Worm (Caenorhabditis elegans) whole organism, young adult: ENCODE measurements around the gene ephx-1.

Source experiments
- B0019.2 ChIP-seq: fragments of 200-800 bp; sonication (Bioruptor generic); conservative IDR thresholded peaks from 2 replicates; pipeline ENCODE4 v1.3.6; 2022; ENCODE audit warnings: missing genetic modification reagents, missing genetic modification characterization, missing compliant biosample characterization
- B0035.1 ChIP-seq: sonication (generic microtip); optimal IDR thresholded peaks from 2 replicates; lab custom pipeline; 2016; ENCODE audit warnings: missing genetic modification characterization, mild to moderate bottlenecking, missing compliant biosample characterization, missing genotype, missing genetic modification reagents
- C06A6.2 ChIP-seq: fragments of 200-800 bp; sonication (Bioruptor generic); conservative IDR thresholded peaks from 2 replicates; pipeline ENCODE4 v1.3.6; 2022; ENCODE audit warnings: missing genetic modification characterization, missing compliant biosample characterization
- F37B4.10 ChIP-seq: fragments of 200-800 bp; sonication (Bioruptor generic); IDR thresholded peaks from 2 replicates; pipeline ENCODE4 v1.3.6; 2022; ENCODE audit warnings: missing genetic modification characterization, missing compliant biosample characterization
- F39B2.1 ChIP-seq: fragments of 200-800 bp; sonication (Bioruptor generic); IDR thresholded peaks from 2 replicates; pipeline ENCODE4 v1.3.6; 2022; ENCODE audit warnings: missing genetic modification reagents, missing genetic modification characterization, missing compliant biosample characterization
- F55B11.4 ChIP-seq: sonication (generic microtip); optimal IDR thresholded peaks from 2 replicates; lab custom pipeline; 2016; ENCODE audit warnings: missing compliant biosample characterization, missing genetic modification characterization, borderline replicate concordance; ENCODE audit not compliant: insufficient read depth
- T07F8.4 ChIP-seq: sonication (generic microtip); optimal IDR thresholded peaks from 2 replicates; lab custom pipeline; 2016; ENCODE audit warnings: mild to moderate bottlenecking, missing genetic modification characterization, moderate library complexity, missing compliant biosample characterization
- Y53G8AR.9 ChIP-seq: fragments of 200-800 bp; sonication (Bioruptor generic); conservative IDR thresholded peaks from 2 replicates; pipeline ENCODE4 v1.3.6; 2022; ENCODE audit warnings: missing genetic modification reagents, missing genetic modification characterization, missing compliant biosample characterization
- Y79H2A.3 ChIP-seq: fragments of 200-800 bp; sonication (Bioruptor generic); conservative IDR thresholded peaks from 2 replicates; pipeline ENCODE4 v1.3.6; 2022; ENCODE audit warnings: missing genetic modification reagents, missing genetic modification characterization, missing compliant biosample characterization
- akir-1 ChIP-seq: fragments of 200-800 bp; sonication (Bioruptor generic); optimal IDR thresholded peaks from 2 replicates; lab custom pipeline; 2018; ENCODE audit warnings: mild to moderate bottlenecking, missing genetic modification characterization, moderate library complexity, missing compliant biosample characterization
- atf-7 ChIP-seq: sonication (generic microtip); optimal IDR thresholded peaks from 2 replicates; lab custom pipeline; 2017; ENCODE audit warnings: mild to moderate bottlenecking, missing genetic modification characterization, missing compliant biosample characterization
- attf-3 ChIP-seq: fragments of 200-800 bp; sonication (Bioruptor generic); conservative IDR thresholded peaks from 2 replicates; pipeline ENCODE4 v1.3.6; 2022; ENCODE audit warnings: missing genetic modification reagents, missing genetic modification characterization, missing compliant biosample characterization
- cebp-1 ChIP-seq, 2 experiments: fragments of 200-800 bp in 1 of 2; sonication (Bioruptor generic) in 1 of 2; sonication (generic microtip) in 1 of 2; IDR thresholded peaks in 1 of 2; optimal IDR thresholded peaks in 1 of 2; 2 replicates each; pipeline versions ENCODE4 v1.3.6 to Lab custom; 2017 to 2022; ENCODE audit warnings: missing compliant biosample characterization in 2 of 2, missing genetic modification characterization in 2 of 2, mild to moderate bottlenecking in 1 of 2, missing genetic modification reagents in 1 of 2, moderate library complexity in 1 of 2
- ceh-79 ChIP-seq: sonication (generic microtip); optimal IDR thresholded peaks from 2 replicates; lab custom pipeline; 2017; ENCODE audit warnings: mild to moderate bottlenecking, missing genetic modification characterization, missing compliant biosample characterization
- dpl-1 ChIP-seq: fragments of 150-350 bp; optimal IDR thresholded peaks from 2 replicates; lab custom pipeline; 2014; ENCODE audit warnings: missing biosample characterization, missing genetic modification reagents, missing genetic modification characterization
- efl-1 ChIP-seq: fragments of 150-350 bp; optimal IDR thresholded peaks from 2 replicates; lab custom pipeline; 2014; ENCODE audit warnings: missing biosample characterization, missing genetic modification reagents, missing genetic modification characterization
- egrh-3 ChIP-seq: fragments of 200-800 bp; sonication (Bioruptor generic); IDR thresholded peaks from 2 replicates; pipeline ENCODE4 v1.3.6; 2022; ENCODE audit warnings: missing genetic modification reagents, missing genetic modification characterization, missing compliant biosample characterization
- ets-4 ChIP-seq: fragments of 200-800 bp; sonication (Bioruptor generic); optimal IDR thresholded peaks from 2 replicates; lab custom pipeline; 2018; ENCODE audit warnings: mild to moderate bottlenecking, missing genetic modification characterization, missing compliant biosample characterization
- hlh-12 ChIP-seq: sonication (generic microtip); optimal IDR thresholded peaks from 2 replicates; lab custom pipeline; 2016; ENCODE audit warnings: missing genetic modification characterization, missing compliant biosample characterization
- hmg-20 ChIP-seq: fragments of 200-800 bp; sonication (Bioruptor generic); IDR thresholded peaks from 2 replicates; pipeline ENCODE4 v1.3.6; 2022; ENCODE audit warnings: missing genetic modification reagents, missing genetic modification characterization, missing compliant biosample characterization
- let-607 ChIP-seq, 2 experiments: fragments of 200-800 bp in 1 of 2; sonication (Bioruptor generic) in 1 of 2; sonication (generic microtip) in 1 of 2; optimal IDR thresholded peaks; 2 replicates each; lab custom pipeline; 2016 to 2018; ENCODE audit warnings: mild to moderate bottlenecking in 2 of 2, missing compliant biosample characterization in 2 of 2, missing genetic modification characterization in 2 of 2, moderate library complexity in 2 of 2, missing genotype in 1 of 2
- lin-26 ChIP-seq: fragments of 200-800 bp; sonication (Bioruptor generic); IDR thresholded peaks from 2 replicates; pipeline ENCODE4 v1.3.6; 2022; ENCODE audit warnings: missing genetic modification reagents, missing genetic modification characterization, missing compliant biosample characterization
- lin-54 ChIP-seq: fragments of 200-800 bp; sonication (Bioruptor generic); optimal IDR thresholded peaks from 2 replicates; lab custom pipeline; 2018; ENCODE audit warnings: mild to moderate bottlenecking, missing genetic modification characterization, missing compliant biosample characterization
- lsl-1 ChIP-seq: fragments of 200-800 bp; sonication (Bioruptor generic); optimal IDR thresholded peaks from 2 replicates; lab custom pipeline; 2018; ENCODE audit warnings: mild to moderate bottlenecking, missing genetic modification characterization, moderate library complexity, missing compliant biosample characterization
- mel-28 ChIP-seq: sonication (generic microtip); optimal IDR thresholded peaks from 2 replicates; lab custom pipeline; 2016; ENCODE audit warnings: borderline replicate concordance, mild to moderate bottlenecking, missing genetic modification characterization, missing compliant biosample characterization
- mes-4 ChIP-seq: sonication (generic microtip); optimal IDR thresholded peaks from 2 replicates; lab custom pipeline; 2016; ENCODE audit warnings: missing genotype, missing genetic modification characterization, missing compliant biosample characterization
- mxl-1 ChIP-seq: sonication (generic microtip); optimal IDR thresholded peaks from 2 replicates; lab custom pipeline; 2016; ENCODE audit warnings: missing genetic modification characterization, missing compliant biosample characterization
- nfya-1 ChIP-seq: sonication (generic microtip); optimal IDR thresholded peaks from 2 replicates; lab custom pipeline; 2017; ENCODE audit warnings: antibody characterized with exemption, missing compliant biosample characterization, missing genetic modification characterization, borderline replicate concordance; ENCODE audit not compliant: insufficient read depth
- nhr-80 ChIP-seq: sonication (generic microtip); optimal IDR thresholded peaks from 2 replicates; lab custom pipeline; 2016; ENCODE audit warnings: missing genetic modification characterization, missing compliant biosample characterization
- nhr-90 ChIP-seq: sonication (generic microtip); optimal IDR thresholded peaks from 2 replicates; lab custom pipeline; 2016; ENCODE audit warnings: missing genotype, mild to moderate bottlenecking, missing genetic modification characterization, missing compliant biosample characterization
- pbrm-1 ChIP-seq: fragments of 200-800 bp; sonication (Bioruptor generic); IDR thresholded peaks from 2 replicates; pipeline ENCODE4 v1.3.6; 2022; ENCODE audit warnings: missing genetic modification reagents, missing genetic modification characterization, missing compliant biosample characterization
- rcor-1 ChIP-seq: fragments of 200-800 bp; sonication (Bioruptor generic); IDR thresholded peaks from 2 replicates; pipeline ENCODE4 v1.3.6; 2022; ENCODE audit warnings: missing genetic modification reagents, missing genetic modification characterization, missing compliant biosample characterization
- rec-8 ChIP-seq, 2 experiments: sonication (generic microtip); optimal IDR thresholded peaks; 2 replicates each; lab custom pipeline; 2016; ENCODE audit warnings: mild to moderate bottlenecking in 2 of 2, missing genetic modification characterization in 2 of 2, missing genetic modification reagents in 2 of 2, missing genotype in 2 of 2, missing biosample characterization in 1 of 2, missing compliant biosample characterization in 1 of 2, moderate library complexity in 1 of 2
- sea-2 ChIP-seq: fragments of 200-800 bp; sonication (Bioruptor generic); IDR thresholded peaks from 2 replicates; pipeline ENCODE4 v1.3.6; 2022; ENCODE audit warnings: missing genetic modification characterization, missing compliant biosample characterization
- tbx-9 ChIP-seq: sonication (generic microtip); optimal IDR thresholded peaks from 2 replicates; lab custom pipeline; 2016; ENCODE audit warnings: borderline replicate concordance, missing genetic modification characterization, inconsistent platforms, missing compliant biosample characterization
- tlf-1 ChIP-seq: fragments of 200-800 bp; sonication (Bioruptor generic); optimal IDR thresholded peaks from 2 replicates; lab custom pipeline; 2018; ENCODE audit warnings: mild to moderate bottlenecking, missing genetic modification characterization, missing compliant biosample characterization
- unc-130 ChIP-seq: sonication (generic microtip); optimal IDR thresholded peaks from 2 replicates; lab custom pipeline; 2016; ENCODE audit warnings: missing genetic modification reagents, missing genetic modification characterization, missing compliant biosample characterization
- xnd-1 ChIP-seq: sonication (generic microtip); optimal IDR thresholded peaks from 2 replicates; lab custom pipeline; 2016; ENCODE audit warnings: missing genotype, missing genetic modification reagents, missing genetic modification characterization, missing compliant biosample characterization
- zfh-2 ChIP-seq: fragments of 200-800 bp; sonication (Bioruptor generic); conservative IDR thresholded peaks from 2 replicates; pipeline ENCODE4 v1.3.6; 2022; ENCODE audit warnings: missing genetic modification reagents, missing genetic modification characterization, missing compliant biosample characterization
- ztf-25 ChIP-seq: fragments of 200-800 bp; sonication (Bioruptor generic); IDR thresholded peaks from 2 replicates; pipeline ENCODE4 v1.3.6; 2022; ENCODE audit warnings: missing genetic modification reagents, missing genetic modification characterization, missing compliant biosample characterization
- ztf-28 ChIP-seq: fragments of 200-800 bp; sonication (Bioruptor generic); IDR thresholded peaks from 2 replicates; pipeline ENCODE4 v1.3.6; 2022; ENCODE audit warnings: missing genetic modification reagents, missing genetic modification characterization, missing compliant biosample characterization

Gene ephx-1

ce11 chrII:3968808-3969207, 35.9 kb upstream of the ephx-1 start:
- no peak for TF ChIP-seq atf-7 (tag; lab: Kevin White, UChicago)
- TF ChIP-seq hlh-12 (tag; lab: Kevin White, UChicago), result no peak
- no peak for TF ChIP-seq mel-28
- TF ChIP-seq dpl-1 (GFP tag; lab: Kevin White, UChicago), result no peak
- TF ChIP-seq sea-2 (GFP tag; lab: Robert Waterston, UW), result 0 out of 2 replicates have a peak, but pooled peaks have one; percentile 5
- no peak for TF ChIP-seq Y53G8AR.9 (GFP tag; lab: Robert Waterston, UW)
- TF ChIP-seq cebp-1 (GFP tag; IDR thresholded peaks at IDR 0.05; lab: Robert Waterston, UW), result no peak
- peak; percentile 7 for TF ChIP-seq cebp-1 (tag; optimal IDR thresholded peaks at IDR 0.05; lab: Kevin White, UChicago)
- TF ChIP-seq egrh-3 (GFP tag; lab: Robert Waterston, UW), result peak; percentile 87
- TF ChIP-seq zfh-2 (GFP tag; lab: Robert Waterston, UW), result peak; percentile 79; the same call in 1 of the 2 replicates
- TF ChIP-seq lin-26 (GFP tag; lab: Robert Waterston, UW), result no peak
- TF ChIP-seq hmg-20 (GFP tag; lab: Robert Waterston, UW), result no peak
- TF ChIP-seq ztf-25 (GFP tag; lab: Robert Waterston, UW), result 0 out of 2 replicates have a peak, but pooled peaks have one; percentile 4

ce11 chrII:3972153-3972552, 32.6 kb upstream of the ephx-1 start, which contains the start of gene K10G6.9:
Gene K10G6.9, plus strand, starts transcription at chrII:3972262.
- TF ChIP-seq F37B4.10 (no peak), Y79H2A.3 (GFP tag; lab: Robert Waterston, UW) (0 out of 2 replicates have a peak, but pooled peaks have one; percentile 70)

- TF ChIP-seq tbx-9 (tag; lab: Kevin White, UChicago) (no peak), attf-3 (GFP tag; lab: Robert Waterston, UW) (no peak), mes-4 (no peak), C06A6.2 (GFP tag; lab: Robert Waterston, UW) (no peak)
These were observed 29.8 kb upstream of the ephx-1 start, which contains the start of gene cank-26 for ce11 chrII:3974953-3975352. Gene cank-26, minus strand, starts transcription at chrII:3975065.

ce11 chrII:3975942-3976341, 28.8 kb upstream of the ephx-1 start, which contains the start of gene dos-2:
Gene dos-2, plus strand, starts transcription at chrII:3976242.
- no peak for TF ChIP-seq F39B2.1 (GFP tag; lab: Robert Waterston, UW)
- no peak for TF ChIP-seq mxl-1 (tag; lab: Kevin White, UChicago)
- no peak for TF ChIP-seq tlf-1 (GFP tag; lab: Kevin White, UChicago)
- TF ChIP-seq lsl-1 (GFP tag; lab: Kevin White, UChicago), result no peak
- no peak for TF ChIP-seq B0019.2 (GFP tag; lab: Robert Waterston, UW)
- TF ChIP-seq pbrm-1, result no peak

ce11 chrII:3978198-3978597, 26.5 kb upstream of the ephx-1 start:
- TF ChIP-seq T07F8.4 (no peak), ztf-28 (GFP tag; lab: Robert Waterston, UW) (no peak), F55B11.4 (tag; lab: Kevin White, UChicago) (no peak), B0035.1 (tag; lab: Kevin White, UChicago) (no peak), xnd-1 (tag; lab: Kevin White, UChicago) (no peak), rcor-1 (GFP tag; lab: Robert Waterston, UW) (no peak), nfya-1 (tag; lab: Kevin White, UChicago) (no peak), akir-1 (GFP tag; lab: Kevin White, UChicago) (no peak), rec-8 (tag; optimal IDR thresholded peaks at IDR 0.05; lab: Kevin White, UChicago) (no peak), nhr-90 (tag; lab: Kevin White, UChicago) (no peak), ceh-79 (tag; lab: Kevin White, UChicago) (no peak), let-607 (tag; optimal IDR thresholded peaks at IDR 0.05; lab: Kevin White, UChicago) (no peak), ets-4 (GFP tag; lab: Kevin White, UChicago) (no peak), nhr-80 (tag; lab: Kevin White, UChicago) (no peak), lin-54 (GFP tag; lab: Kevin White, UChicago) (no peak), cebp-1 (GFP tag; IDR thresholded peaks at IDR 0.05; lab: Robert Waterston, UW) (no peak), cebp-1 (tag; optimal IDR thresholded peaks at IDR 0.05; lab: Kevin White, UChicago) (no peak), unc-130 (GFP tag; lab: Kevin White, UChicago) (no peak), efl-1 (GFP tag; lab: Kevin White, UChicago) (no peak)
